Fruit fly (Drosophila melanogaster): ENCODE results near the gene CG5555.

The CG5555 gene

dm6 chr3R:19167521-19167920 is 12.8 kb downstream of the CG5555 start:
- TF ChIP-seq CG8478 (optimal IDR thresholded peaks at IDR 0.05): no peak
- no peak for TF ChIP-seq CTCF (optimal IDR thresholded peaks at IDR 0.05)

- TF ChIP-seq CTCF (optimal IDR thresholded peaks at IDR 0.05): no peak
- TF ChIP-seq CG8478 (optimal IDR thresholded peaks at IDR 0.05): no peak
Observed at dm6 chr3R:19166077-19166778, 14.1 kb downstream of the CG5555 start.

dm6 chr3R:19165620-19166055 is 14.7 kb downstream of the CG5555 start:
- no peak for TF ChIP-seq CTCF (optimal IDR thresholded peaks at IDR 0.05)
- TF ChIP-seq CG8478 (optimal IDR thresholded peaks at IDR 0.05): no peak

dm6 chr3R:19164873-19165456 is 15.4 kb downstream of the CG5555 start:
- TF ChIP-seq CTCF (optimal IDR thresholded peaks at IDR 0.05) (no peak), CG8478 (optimal IDR thresholded peaks at IDR 0.05) (no peak)

- no peak for TF ChIP-seq CG8478 (optimal IDR thresholded peaks at IDR 0.05)
Observed at dm6 chr3R:19163972-19164819, 16.1 kb downstream of the CG5555 start, which contains the start of gene sqz. sqz (plus strand) TSS chr3R:19164211.

- TF ChIP-seq CG8478 (optimal IDR thresholded peaks at IDR 0.05): no peak
- TF ChIP-seq CTCF (optimal IDR thresholded peaks at IDR 0.05): peak in 1 of 2 experiments; percentile 14
Observed at dm6 chr3R:19162135-19162616, 18.2 kb downstream of the CG5555 start, which contains the start of the genes CG42359 and Nsun5. CG42359 (minus strand) TSS chr3R:19162300. Nsun5 (minus strand) TSS chr3R:19162300.

dm6 chr3R:19159778-19160177 is 20.6 kb downstream of the CG5555 start, which contains the start of gene CG11779:
CG11779 (minus strand) TSS chr3R:19159878.
- TF ChIP-seq CG8478 (optimal IDR thresholded peaks at IDR 0.05) (no peak), CTCF (optimal IDR thresholded peaks at IDR 0.05) (no peak)

- TF ChIP-seq CG8478 (optimal IDR thresholded peaks at IDR 0.05) (no peak), CTCF (optimal IDR thresholded peaks at IDR 0.05) (no peak)
Observed at dm6 chr3R:19157997-19158396, 22.3 kb downstream of the CG5555 start.

- TF ChIP-seq CG8478 (optimal IDR thresholded peaks at IDR 0.05) (no peak), CTCF (optimal IDR thresholded peaks at IDR 0.05) (peak in 1 of 2 experiments; percentile 4)
Observed at dm6 chr3R:19156670-19157402, 23.5 kb downstream of the CG5555 start, which contains the start of gene nanos. nanos (plus strand) TSS chr3R:19157238.

- TF ChIP-seq CTCF (optimal IDR thresholded peaks at IDR 0.05) (no peak), CG8478 (optimal IDR thresholded peaks at IDR 0.05) (no peak)
Observed at dm6 chr3R:19153502-19153983, 26.8 kb downstream of the CG5555 start, which contains the start of gene CG5835. CG5835 (minus strand) TSS chr3R:19153686.

dm6 chr3R:19152835-19153234 is 27.5 kb downstream of the CG5555 start:
- TF ChIP-seq CG8478 (optimal IDR thresholded peaks at IDR 0.05) (no peak), CTCF (optimal IDR thresholded peaks at IDR 0.05) (no peak)

- TF ChIP-seq CTCF (optimal IDR thresholded peaks at IDR 0.05): no peak
- TF ChIP-seq CG8478 (optimal IDR thresholded peaks at IDR 0.05): no peak
Observed at dm6 chr3R:19151848-19152787, 28.2 kb downstream of the CG5555 start.

Measured in S2 (cell line).